Worm (Caenorhabditis elegans) whole organism, L3 larva: Measurements from ENCODE around the gene Y57A10A.29.

Source experiments
- ama-1 ChIP-seq: fragments of 150-350 bp; optimal IDR thresholded peaks from 2 replicates; lab custom pipeline; 2018
- daf-12 ChIP-seq: fragments of 150-350 bp; optimal IDR thresholded peaks from 2 replicates; lab custom pipeline; 2014; ENCODE audit warnings: missing biosample characterization, missing genetic modification reagents, missing genetic modification characterization
- fos-1 ChIP-seq: fragments of 150-350 bp; optimal IDR thresholded peaks from 2 replicates; lab custom pipeline; 2014; ENCODE audit warnings: missing biosample characterization, missing genetic modification characterization
- jun-1 ChIP-seq: fragments of 150-350 bp; optimal IDR thresholded peaks from 2 replicates; lab custom pipeline; 2014; ENCODE audit warnings: missing biosample characterization, missing genetic modification reagents, missing genetic modification characterization
- lin-39 ChIP-seq: fragments of 150-350 bp; optimal IDR thresholded peaks from 2 replicates; lab custom pipeline; 2018; ENCODE audit warnings: missing biosample characterization, missing genetic modification reagents, missing genetic modification characterization
- lsy-12 ChIP-seq: sonication (generic microtip); optimal IDR thresholded peaks from 2 replicates; lab custom pipeline; 2016; ENCODE audit warnings: mild to moderate bottlenecking, missing genetic modification characterization, missing compliant biosample characterization
- nhr-237 ChIP-seq: fragments of 150-350 bp; optimal IDR thresholded peaks from 2 replicates; lab custom pipeline; 2014; ENCODE audit warnings: missing biosample characterization, missing genetic modification characterization
- unc-62 ChIP-seq: fragments of 150-350 bp; sonication (generic microtip); optimal IDR thresholded peaks from 4 replicates; lab custom pipeline; 2014; ENCODE audit warnings: missing biosample characterization, missing genetic modification reagents, missing genetic modification characterization

DNA sequence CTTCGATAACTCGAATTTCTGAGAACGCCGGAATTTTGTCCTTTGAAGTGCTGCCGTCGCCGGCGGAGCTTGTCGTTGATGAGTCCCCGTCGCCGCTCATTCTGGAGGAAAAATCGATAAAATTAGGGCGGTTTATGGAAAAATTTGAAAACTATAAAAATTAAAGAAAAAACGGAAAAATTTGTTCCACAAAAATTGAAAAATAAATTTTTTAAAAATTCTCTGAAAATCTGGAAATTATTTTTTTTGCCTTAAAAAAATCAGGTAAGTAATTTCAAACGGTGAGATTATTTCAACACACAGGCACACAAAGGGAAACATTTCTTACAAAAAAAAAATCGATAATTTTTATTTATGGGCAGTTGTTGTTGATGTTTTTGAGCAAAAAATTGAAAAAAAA, 22.8 kb upstream of the Y57A10A.29 start, which contains the start of gene parn-2:
- TF ChIP-seq lin-39 (tag; lab: Kevin White, UChicago) (no peak), unc-62 (GFP tag; lab: Kevin White, UChicago) (no peak), nhr-237 (tag; lab: Kevin White, UChicago) (no peak), daf-12 (tag; lab: Kevin White, UChicago) (no peak), ama-1 (lab: Kevin White, UChicago) (no peak), jun-1 (tag; lab: Kevin White, UChicago) (no peak), fos-1 (tag; lab: Kevin White, UChicago) (no peak), lsy-12 (tag; lab: Kevin White, UChicago) (no peak)
